Worm (Caenorhabditis elegans) whole organism, L1 larva: ENCODE measurements around the gene rab-1.

Experiments used
- C34B4.2 ChIP-seq: sonication (generic microtip); optimal IDR thresholded peaks from 2 replicates; lab custom pipeline; 2017; ENCODE audit warnings: mild to moderate bottlenecking, missing genetic modification characterization, missing compliant biosample characterization
- F16B12.6 ChIP-seq: fragments of 150-350 bp; optimal IDR thresholded peaks from 2 replicates; lab custom pipeline; 2014; ENCODE audit warnings: missing biosample characterization, missing genetic modification characterization
- Y116A8C.19 ChIP-seq: sonication (generic microtip); optimal IDR thresholded peaks from 2 replicates; lab custom pipeline; 2016; ENCODE audit warnings: missing compliant biosample characterization, missing genetic modification characterization, borderline replicate concordance
- aha-1 ChIP-seq: fragments of 150-350 bp; optimal IDR thresholded peaks from 2 replicates; lab custom pipeline; 2014; ENCODE audit warnings: missing biosample characterization, missing genetic modification characterization
- blmp-1 ChIP-seq: fragments of 150-350 bp; optimal IDR thresholded peaks from 2 replicates; lab custom pipeline; 2014; ENCODE audit warnings: missing biosample characterization, missing genetic modification characterization
- ceh-63 ChIP-seq: fragments of 200-800 bp; sonication (Bioruptor generic); optimal IDR thresholded peaks from 2 replicates; lab custom pipeline; 2018; ENCODE audit warnings: mild to moderate bottlenecking, missing genetic modification characterization, missing compliant biosample characterization
- ceh-8 ChIP-seq: fragments of 200-800 bp; sonication (Bioruptor generic); optimal IDR thresholded peaks from 2 replicates; lab custom pipeline; 2018; ENCODE audit warnings: mild to moderate bottlenecking, missing genetic modification characterization, moderate library complexity, missing compliant biosample characterization
- ceh-88 ChIP-seq: fragments of 200-800 bp; sonication (Bioruptor generic); IDR thresholded peaks from 2 replicates; pipeline ENCODE4 v1.3.6; 2022; ENCODE audit warnings: missing genetic modification characterization, missing compliant biosample characterization
- ceh-90 ChIP-seq: sonication (generic microtip); optimal IDR thresholded peaks from 2 replicates; lab custom pipeline; 2016; ENCODE audit warnings: missing genetic modification characterization, missing compliant biosample characterization
- dpl-1 ChIP-seq, 3 experiments: fragments of 150-350 bp in 2 of 3; sonication (generic microtip) in 1 of 3; optimal IDR thresholded peaks; 2 replicates each; lab custom pipeline; 2014 to 2017; ENCODE audit warnings: missing biosample characterization in 3 of 3, missing genetic modification characterization in 3 of 3, missing genetic modification reagents in 3 of 3
- dsc-1 ChIP-seq: sonication (generic microtip); optimal IDR thresholded peaks from 2 replicates; lab custom pipeline; 2016; ENCODE audit warnings: mild to moderate bottlenecking, missing genetic modification characterization, missing compliant biosample characterization
- efl-1 ChIP-seq, 4 experiments: fragments of 150-350 bp; optimal IDR thresholded peaks in 3 of 4; peaks in 1 of 4; 1 replicate in 1 of 4; 2 replicates in 3 of 4; lab custom pipeline; 2014; ENCODE audit warnings: missing biosample characterization in 2 of 4, missing genetic modification characterization in 2 of 4, missing genetic modification reagents in 2 of 4
- efl-3 ChIP-seq: fragments of 200-800 bp; sonication (Bioruptor generic); optimal IDR thresholded peaks from 2 replicates; lab custom pipeline; 2018; ENCODE audit warnings: mild to moderate bottlenecking, missing genetic modification characterization, missing compliant biosample characterization
- egl-27 ChIP-seq, 2 experiments: fragments of 150-350 bp in 1 of 2; sonication (generic microtip); optimal IDR thresholded peaks; 3 replicates each; lab custom pipeline; 2017 to 2018; ENCODE audit warnings: missing biosample characterization in 2 of 2, missing genetic modification characterization in 2 of 2, missing genetic modification reagents in 2 of 2
- elt-3 ChIP-seq, 6 experiments: fragments of 150-350 bp in 1 of 6; sonication (generic microtip); optimal IDR thresholded peaks; 2 replicates each; lab custom pipeline; 2017 to 2018; ENCODE audit warnings: missing biosample characterization in 6 of 6, missing genetic modification characterization in 6 of 6, inconsistent platforms in 1 of 6
- ets-5 ChIP-seq: fragments of 200-800 bp; sonication (Bioruptor generic); IDR thresholded peaks from 2 replicates; pipeline ENCODE4 v1.3.6; 2022; ENCODE audit warnings: missing genetic modification characterization, missing compliant biosample characterization
- fkh-4 ChIP-seq: sonication (generic microtip); optimal IDR thresholded peaks from 2 replicates; lab custom pipeline; 2016; ENCODE audit warnings: missing compliant biosample characterization, missing genetic modification characterization, borderline replicate concordance
- fkh-8 ChIP-seq: sonication (generic microtip); optimal IDR thresholded peaks from 2 replicates; lab custom pipeline; 2016; ENCODE audit warnings: mild to moderate bottlenecking, missing genetic modification characterization, missing compliant biosample characterization
- fos-1 ChIP-seq: fragments of 150-350 bp; optimal IDR thresholded peaks from 2 replicates; lab custom pipeline; 2014; ENCODE audit warnings: missing biosample characterization, missing genetic modification characterization
- grh-1 ChIP-seq: fragments of 200-800 bp; sonication (Bioruptor generic); IDR thresholded peaks from 2 replicates; pipeline ENCODE4 v1.3.6; 2022; ENCODE audit warnings: missing genetic modification reagents, missing genetic modification characterization, missing compliant biosample characterization
- hlh-4 ChIP-seq: sonication (generic microtip); optimal IDR thresholded peaks from 2 replicates; lab custom pipeline; 2016; ENCODE audit warnings: mild to moderate bottlenecking, missing genetic modification characterization, missing compliant biosample characterization
- isw-1 ChIP-seq: fragments of 200-800 bp; sonication (Bioruptor generic); IDR thresholded peaks from 2 replicates; pipeline ENCODE4 v1.3.6; 2022; ENCODE audit warnings: missing genetic modification characterization, missing compliant biosample characterization
- lin-13 ChIP-seq: fragments of 150-350 bp; optimal IDR thresholded peaks from 2 replicates; lab custom pipeline; 2014; ENCODE audit warnings: missing biosample characterization, missing genetic modification reagents, missing genetic modification characterization
- lin-15B ChIP-seq: fragments of 150-350 bp; sonication (generic microtip); optimal IDR thresholded peaks from 3 replicates; lab custom pipeline; 2014; ENCODE audit warnings: missing biosample characterization, missing genetic modification characterization
- lin-35 ChIP-seq, 2 experiments: fragments of 150-350 bp; optimal IDR thresholded peaks; 2 replicates each; lab custom pipeline; 2014; ENCODE audit warnings: missing biosample characterization in 2 of 2, missing genetic modification characterization in 2 of 2, missing genetic modification reagents in 2 of 2
- lir-3 ChIP-seq: sonication (generic microtip); optimal IDR thresholded peaks from 2 replicates; lab custom pipeline; 2016; ENCODE audit warnings: mild to moderate bottlenecking, missing genetic modification characterization, moderate library complexity, missing compliant biosample characterization; ENCODE audit not compliant: poor library complexity
- lsy-2 ChIP-seq, 2 experiments: fragments of 150-350 bp; optimal IDR thresholded peaks; 2 replicates each; lab custom pipeline; 2014; ENCODE audit warnings: missing biosample characterization in 2 of 2, missing genetic modification characterization in 2 of 2
- mab-9 ChIP-seq: fragments of 200-800 bp; sonication (Bioruptor generic); IDR thresholded peaks from 2 replicates; pipeline ENCODE4 v1.3.6; 2022; ENCODE audit warnings: missing genetic modification reagents, missing genetic modification characterization, missing compliant biosample characterization
- mdl-1 ChIP-seq, 2 experiments: fragments of 150-350 bp; optimal IDR thresholded peaks; 2 replicates each; lab custom pipeline; 2014 to 2017; ENCODE audit warnings: missing biosample characterization in 2 of 2, missing genetic modification characterization in 2 of 2, inconsistent platforms in 1 of 2
- mef-2 ChIP-seq: fragments of 150-350 bp; optimal IDR thresholded peaks from 2 replicates; lab custom pipeline; 2014; ENCODE audit warnings: missing biosample characterization, missing genetic modification characterization
- nhr-11 ChIP-seq: fragments of 150-350 bp; optimal IDR thresholded peaks from 2 replicates; lab custom pipeline; 2014; ENCODE audit warnings: missing biosample characterization, missing genetic modification characterization
- nhr-12 ChIP-seq: sonication (generic microtip); optimal IDR thresholded peaks from 2 replicates; lab custom pipeline; 2017; ENCODE audit warnings: missing biosample characterization, missing genetic modification characterization
- nhr-19 ChIP-seq: fragments of 200-800 bp; sonication (Bioruptor generic); conservative IDR thresholded peaks from 2 replicates; pipeline ENCODE4 v1.3.6; 2022; ENCODE audit warnings: missing genetic modification characterization, missing compliant biosample characterization
- nhr-47 ChIP-seq: sonication (generic microtip); optimal IDR thresholded peaks from 2 replicates; lab custom pipeline; 2016; ENCODE audit warnings: mild to moderate bottlenecking, missing genetic modification characterization, moderate library complexity, missing compliant biosample characterization
- nhr-85 ChIP-seq: sonication (generic microtip); peaks from one replicate; lab custom pipeline; 2016; ENCODE audit warnings: missing genetic modification characterization, inconsistent platforms, missing compliant biosample characterization
- pag-3 ChIP-seq: sonication (generic microtip); optimal IDR thresholded peaks from 2 replicates; lab custom pipeline; 2017; ENCODE audit warnings: missing genetic modification characterization, mild to moderate bottlenecking, missing compliant biosample characterization, antibody characterized with exemption, borderline replicate concordance; ENCODE audit not compliant: insufficient read depth
- pax-3 ChIP-seq: fragments of 200-800 bp; sonication (Bioruptor generic); optimal IDR thresholded peaks from 2 replicates; lab custom pipeline; 2018; ENCODE audit warnings: mild to moderate bottlenecking, missing genetic modification characterization, moderate library complexity, missing compliant biosample characterization
- snpc-4 ChIP-seq: fragments of 150-350 bp; optimal IDR thresholded peaks from 2 replicates; lab custom pipeline; 2014; ENCODE audit warnings: missing biosample characterization, missing genetic modification characterization
- snu-23 ChIP-seq: sonication (generic microtip); optimal IDR thresholded peaks from 2 replicates; lab custom pipeline; 2016; ENCODE audit warnings: missing genetic modification characterization, missing compliant biosample characterization
- swsn-7 ChIP-seq: sonication (generic microtip); optimal IDR thresholded peaks from 2 replicates; lab custom pipeline; 2016; ENCODE audit warnings: missing genetic modification characterization, missing compliant biosample characterization
- tbx-2 ChIP-seq: sonication (generic microtip); optimal IDR thresholded peaks from 2 replicates; lab custom pipeline; 2016; ENCODE audit warnings: missing genetic modification characterization, missing compliant biosample characterization
- tlp-1 ChIP-seq: fragments of 150-350 bp; optimal IDR thresholded peaks from 2 replicates; lab custom pipeline; 2014; ENCODE audit warnings: missing biosample characterization, missing genetic modification characterization
- unc-130 ChIP-seq: fragments of 150-350 bp; optimal IDR thresholded peaks from 2 replicates; lab custom pipeline; 2017; ENCODE audit warnings: missing biosample characterization, missing genetic modification characterization, inconsistent platforms
- unc-30 ChIP-seq: sonication (generic microtip); optimal IDR thresholded peaks from 2 replicates; lab custom pipeline; 2017; ENCODE audit warnings: missing biosample characterization, missing genetic modification characterization
- unc-86 ChIP-seq: sonication (generic microtip); optimal IDR thresholded peaks from 2 replicates; lab custom pipeline; 2016; ENCODE audit warnings: missing genetic modification characterization, missing compliant biosample characterization
- unc-98 ChIP-seq: fragments of 200-800 bp; sonication (Bioruptor generic); IDR thresholded peaks from 2 replicates; pipeline ENCODE4 v1.3.6; 2022; ENCODE audit warnings: missing genetic modification characterization, missing compliant biosample characterization
- ztf-11 ChIP-seq, 2 experiments: sonication (generic microtip); optimal IDR thresholded peaks; 2 replicates each; lab custom pipeline; 2016 to 2017; ENCODE audit warnings: missing genetic modification characterization in 2 of 2, missing biosample characterization in 1 of 2, missing compliant biosample characterization in 1 of 2

rab-1 gene

ce11 chrV:1299232-1299631 is 35.4 kb upstream of the rab-1 start, which contains the start of gene egl-2:
Gene egl-2 (minus strand): TSS chrV:1299332.
- TF ChIP-seq C34B4.2 (no peak), nhr-11 (tag; lab: Kevin White, UChicago) (no peak), lir-3 (tag; lab: Kevin White, UChicago) (no peak), efl-3 (GFP tag; lab: Kevin White, UChicago) (no peak), lin-15B (no peak), pax-3 (tag; lab: Kevin White, UChicago) (no peak), unc-130 (tag; lab: Kevin White, UChicago) (no peak), unc-98 (GFP tag; lab: Robert Waterston, UW) (no peak), mef-2 (tag; lab: Kevin White, UChicago) (no peak), nhr-85 (no peak), ceh-90 (tag; lab: Kevin White, UChicago) (no peak), nhr-47 (tag; lab: Kevin White, UChicago) (no peak), dsc-1 (no peak), ets-5 (GFP tag; lab: Robert Waterston, UW) (no peak), pag-3 (tag; lab: Kevin White, UChicago) (no peak), ceh-63 (no peak), fos-1 (tag; lab: Kevin White, UChicago) (no peak), egl-27 (tag; optimal IDR thresholded peaks at IDR 0.05; lab: Kevin White, UChicago) (no peak), tbx-2 (tag; lab: Kevin White, UChicago) (no peak), fkh-4 (tag; lab: Kevin White, UChicago) (no peak)

ce11 chrV:1287276-1287675 is 23.5 kb upstream of the rab-1 start:
- TF ChIP-seq mab-9 (GFP tag; lab: Robert Waterston, UW), result no peak
- TF ChIP-seq lin-35 (GFP tag; optimal IDR thresholded peaks at IDR 0.05; lab: Kevin White, UChicago), result peak in 1 of 2 experiments; percentile 11
- no peak for TF ChIP-seq swsn-7 (tag; lab: Kevin White, UChicago)
- TF ChIP-seq mdl-1 (tag; optimal IDR thresholded peaks at IDR 0.05; lab: Kevin White, UChicago), result no peak
- no peak for TF ChIP-seq aha-1 (tag; lab: Kevin White, UChicago)
- TF ChIP-seq nhr-12 (tag; lab: Kevin White, UChicago), result no peak
- peak; percentile 64 for TF ChIP-seq fkh-8 (tag; lab: Kevin White, UChicago)
- no peak for TF ChIP-seq snpc-4 (tag; lab: Kevin White, UChicago)
- TF ChIP-seq F16B12.6 (tag; lab: Kevin White, UChicago), result no peak
- no peak for TF ChIP-seq lsy-2 (tag; optimal IDR thresholded peaks at IDR 0.05; lab: Kevin White, UChicago)
- TF ChIP-seq ceh-8 (GFP tag; lab: Kevin White, UChicago), result no peak
- TF ChIP-seq, all 84 proteins: peak for 2

- TF ChIP-seq unc-30 (tag; lab: Kevin White, UChicago) (no peak), tlp-1 (no peak), nhr-19 (no peak), dsc-1 (no peak), snpc-4 (tag; lab: Kevin White, UChicago) (no peak), snu-23 (GFP tag; lab: Kevin White, UChicago) (peak; percentile 62), lin-13 (GFP tag; lab: Kevin White, UChicago) (no peak), ztf-11 (tag; optimal IDR thresholded peaks at IDR 0.05; lab: Kevin White, UChicago) (no peak), unc-98 (GFP tag; lab: Robert Waterston, UW) (no peak), dpl-1 (GFP tag; optimal IDR thresholded peaks at IDR 0.05; lab: Kevin White, UChicago) (peak in 2 of 3 experiments; percentile 5 to 23), nhr-11 (tag; lab: Kevin White, UChicago) (no peak), Y116A8C.19 (tag; lab: Kevin White, UChicago) (no peak), mdl-1 (tag; optimal IDR thresholded peaks at IDR 0.05; lab: Kevin White, UChicago) (no peak), efl-1 (optimal IDR thresholded peaks at IDR 0.05; lab: Kevin White, UChicago) (peak in 1 of 2 experiments; percentile 66), efl-1 (GFP tag; optimal IDR thresholded peaks at IDR 0.05 in 1 of 2; lab: Kevin White, UChicago) (peak; percentile 37), pax-3 (tag; lab: Kevin White, UChicago) (no peak), blmp-1 (tag; lab: Kevin White, UChicago) (no peak), grh-1 (no peak), elt-3 (tag; optimal IDR thresholded peaks at IDR 0.05; lab: Kevin White, UChicago) (peak in 1 of 6 experiments; percentile 47), unc-86 (tag; lab: Kevin White, UChicago) (no peak), hlh-4 (tag; lab: Kevin White, UChicago) (no peak), isw-1 (GFP tag; lab: Robert Waterston, UW) (no peak; the same call in 1 of the 2 replicates), tbx-2 (tag; lab: Kevin White, UChicago) (no peak), ceh-88 (GFP tag; lab: Robert Waterston, UW) (no peak), fkh-4 (tag; lab: Kevin White, UChicago) (no peak), lin-35 (GFP tag; optimal IDR thresholded peaks at IDR 0.05; lab: Kevin White, UChicago) (peak; percentile 10 to 44), lsy-2 (tag; optimal IDR thresholded peaks at IDR 0.05; lab: Kevin White, UChicago) (no peak), egl-27 (tag; optimal IDR thresholded peaks at IDR 0.05; lab: Kevin White, UChicago) (no peak)
Measured at ce11 chrV:1285657-1286123, 21.9 kb upstream of the rab-1 start, which contains the start of gene tank-1. Gene tank-1 (minus strand): TSS chrV:1285707.
